Worm (Caenorhabditis elegans) whole organism, L4 larva: ENCODE results near the gene ndub-2.

Experiments
- F10B5.3 ChIP-seq: sonication (generic microtip); optimal IDR thresholded peaks from 2 replicates; lab custom pipeline; 2016; ENCODE audit warnings: mild to moderate bottlenecking, missing genetic modification characterization, missing compliant biosample characterization
- F37D6.2 ChIP-seq: sonication (generic microtip); optimal IDR thresholded peaks from 2 replicates; lab custom pipeline; 2016; ENCODE audit warnings: mild to moderate bottlenecking, missing genetic modification characterization, missing compliant biosample characterization
- F44E2.7 ChIP-seq: fragments of 200-800 bp; sonication (Bioruptor generic); IDR thresholded peaks from 2 replicates; pipeline ENCODE4 v2.1.2; 2022; ENCODE audit warnings: missing genetic modification characterization, missing compliant biosample characterization
- F49E8.2 ChIP-seq: sonication (generic microtip); optimal IDR thresholded peaks from 2 replicates; lab custom pipeline; 2016; ENCODE audit warnings: missing compliant biosample characterization, mild to moderate bottlenecking, missing genetic modification characterization, borderline replicate concordance
- T20F7.1 ChIP-seq: fragments of 200-800 bp; sonication (Bioruptor generic); optimal IDR thresholded peaks from 2 replicates; lab custom pipeline; 2018; ENCODE audit warnings: mild to moderate bottlenecking, missing genetic modification characterization, missing compliant biosample characterization
- Y5F2A.4 ChIP-seq: fragments of 200-800 bp; sonication (Bioruptor generic); optimal IDR thresholded peaks from 2 replicates; lab custom pipeline; 2018; ENCODE audit warnings: mild to moderate bottlenecking, missing genetic modification characterization, missing compliant biosample characterization
- ZK337.2 ChIP-seq: fragments of 200-800 bp; sonication (Bioruptor generic); IDR thresholded peaks from 2 replicates; pipeline ENCODE4 v1.3.6; 2022; ENCODE audit warnings: missing genetic modification reagents, missing genetic modification characterization, missing compliant biosample characterization
- aha-1 ChIP-seq: fragments of 150-350 bp; peaks from one replicate; lab custom pipeline; 2014; ENCODE audit warnings: missing biosample characterization, missing genetic modification characterization
- ama-1 ChIP-seq: fragments of 150-350 bp; optimal IDR thresholded peaks from 2 replicates; lab custom pipeline; 2014; ENCODE audit warnings: inconsistent platforms, mixed read lengths
- arid-1 ChIP-seq: fragments of 200-800 bp; sonication (Bioruptor generic); conservative IDR thresholded peaks from 2 replicates; pipeline ENCODE4 v1.3.6; 2022; ENCODE audit warnings: missing genetic modification reagents, missing genetic modification characterization, missing compliant biosample characterization
- ceh-44 ChIP-seq: fragments of 200-800 bp; sonication (Bioruptor generic); IDR thresholded peaks from 2 replicates; pipeline ENCODE4 v1.3.6; 2022; ENCODE audit warnings: missing genetic modification reagents, missing genetic modification characterization, missing compliant biosample characterization
- daf-19 ChIP-seq: fragments of 200-800 bp; sonication (Bioruptor generic); conservative IDR thresholded peaks from 2 replicates; pipeline ENCODE4 v1.3.6; 2022; ENCODE audit warnings: missing genetic modification characterization, missing compliant biosample characterization
- dmd-6 ChIP-seq: fragments of 200-800 bp; sonication (Bioruptor generic); IDR thresholded peaks from 2 replicates; pipeline ENCODE4 v1.3.6; 2022; ENCODE audit warnings: missing genetic modification reagents, missing genetic modification characterization, missing compliant biosample characterization
- dmd-8 ChIP-seq: fragments of 200-800 bp; sonication (Bioruptor generic); IDR thresholded peaks from 2 replicates; pipeline ENCODE4 v1.3.6; 2022; ENCODE audit warnings: missing genetic modification characterization, missing compliant biosample characterization
- dmd-9 ChIP-seq: fragments of 200-800 bp; sonication (Bioruptor generic); IDR thresholded peaks from 2 replicates; pipeline ENCODE4 v1.3.6; 2022; ENCODE audit warnings: missing genetic modification reagents, missing genetic modification characterization, missing compliant biosample characterization
- dpl-1 ChIP-seq: fragments of 150-350 bp; optimal IDR thresholded peaks from 2 replicates; lab custom pipeline; 2014; ENCODE audit warnings: missing biosample characterization, missing genetic modification reagents, missing genetic modification characterization
- duxl-1 ChIP-seq: sonication (generic microtip); optimal IDR thresholded peaks from 2 replicates; lab custom pipeline; 2016; ENCODE audit warnings: mild to moderate bottlenecking, missing genetic modification characterization, moderate library complexity, missing compliant biosample characterization; ENCODE audit not compliant: poor library complexity
- dve-1 ChIP-seq: sonication (generic microtip); optimal IDR thresholded peaks from 2 replicates; lab custom pipeline; 2017; ENCODE audit warnings: antibody characterized with exemption, mild to moderate bottlenecking, missing genetic modification characterization, missing compliant biosample characterization; ENCODE audit not compliant: insufficient read depth
- egl-27 ChIP-seq: sonication (generic microtip); optimal IDR thresholded peaks from 3 replicates; lab custom pipeline; 2017; ENCODE audit warnings: missing biosample characterization, missing genetic modification reagents, missing genetic modification characterization
- egl-43 ChIP-seq: fragments of 200-800 bp; sonication (Bioruptor generic); IDR thresholded peaks from 2 replicates; pipeline ENCODE4 v1.3.6; 2022; ENCODE audit warnings: missing genetic modification reagents, missing genetic modification characterization, missing compliant biosample characterization
- gei-8 ChIP-seq: fragments of 200-800 bp; sonication (Bioruptor generic); optimal IDR thresholded peaks from 2 replicates; lab custom pipeline; 2018; ENCODE audit warnings: mild to moderate bottlenecking, missing genetic modification characterization, missing compliant biosample characterization
- hlh-11 ChIP-seq: fragments of 200-800 bp; sonication (Bioruptor generic); optimal IDR thresholded peaks from 2 replicates; lab custom pipeline; 2018; ENCODE audit warnings: mild to moderate bottlenecking, missing genetic modification characterization, missing compliant biosample characterization
- lim-7 ChIP-seq: fragments of 200-800 bp; sonication (Bioruptor generic); IDR thresholded peaks from 2 replicates; pipeline ENCODE4 v1.3.6; 2022; ENCODE audit warnings: missing genetic modification characterization, missing compliant biosample characterization
- lin-38 ChIP-seq: fragments of 200-800 bp; sonication (Bioruptor generic); IDR thresholded peaks from 2 replicates; pipeline ENCODE4 v1.3.6; 2022; ENCODE audit warnings: missing genetic modification reagents, missing genetic modification characterization, missing compliant biosample characterization
- lin-39 ChIP-seq: fragments of 150-350 bp; optimal IDR thresholded peaks from 2 replicates; lab custom pipeline; 2014; ENCODE audit warnings: missing biosample characterization, missing genetic modification reagents, missing genetic modification characterization
- lir-3 ChIP-seq: sonication (generic microtip); optimal IDR thresholded peaks from 2 replicates; lab custom pipeline; 2016; ENCODE audit warnings: mild to moderate bottlenecking, missing genetic modification characterization, missing compliant biosample characterization
- lsy-2 ChIP-seq, 2 experiments: fragments of 150-350 bp in 1 of 2; sonication (generic microtip) in 1 of 2; optimal IDR thresholded peaks; 2 replicates each; lab custom pipeline; 2014 to 2017; ENCODE audit warnings: missing biosample characterization in 2 of 2, missing genetic modification characterization in 2 of 2
- mdl-1 ChIP-seq, 2 experiments: fragments of 150-350 bp in 1 of 2; sonication (generic microtip) in 1 of 2; optimal IDR thresholded peaks; 2 replicates each; lab custom pipeline; 2014 to 2017; ENCODE audit warnings: missing biosample characterization in 2 of 2, missing genetic modification characterization in 2 of 2
- mes-2 ChIP-seq: sonication (generic microtip); optimal IDR thresholded peaks from 2 replicates; lab custom pipeline; 2016; ENCODE audit warnings: missing genotype, mild to moderate bottlenecking, missing genetic modification characterization, missing compliant biosample characterization; ENCODE audit not compliant: poor library complexity, severe bottlenecking
- nhr-10 ChIP-seq: fragments of 150-350 bp; optimal IDR thresholded peaks from 2 replicates; lab custom pipeline; 2014; ENCODE audit warnings: missing biosample characterization, missing genetic modification characterization
- nhr-102 ChIP-seq: sonication (generic microtip); optimal IDR thresholded peaks from 2 replicates; lab custom pipeline; 2016; ENCODE audit warnings: mild to moderate bottlenecking, missing genetic modification characterization, moderate library complexity, missing compliant biosample characterization
- nhr-11 ChIP-seq: fragments of 150-350 bp; optimal IDR thresholded peaks from 2 replicates; lab custom pipeline; 2014; ENCODE audit warnings: missing biosample characterization, missing genetic modification characterization
- nhr-237 ChIP-seq: sonication (generic microtip); optimal IDR thresholded peaks from 2 replicates; lab custom pipeline; 2017; ENCODE audit warnings: missing biosample characterization, missing genetic modification characterization
- nhr-76 ChIP-seq: fragments of 150-350 bp; optimal IDR thresholded peaks from 2 replicates; lab custom pipeline; 2014; ENCODE audit warnings: missing biosample characterization, missing genetic modification characterization
- nhr-77 ChIP-seq: fragments of 150-350 bp; optimal IDR thresholded peaks from 2 replicates; lab custom pipeline; 2014; ENCODE audit warnings: missing biosample characterization, missing genetic modification characterization
- php-3 ChIP-seq: fragments of 200-800 bp; sonication (Bioruptor generic); IDR thresholded peaks from 2 replicates; pipeline ENCODE4 v1.3.6; 2022; ENCODE audit warnings: missing genetic modification reagents, missing genetic modification characterization, missing compliant biosample characterization
- saeg-2 ChIP-seq: fragments of 200-800 bp; sonication (Bioruptor generic); IDR thresholded peaks from 2 replicates; pipeline ENCODE4 v1.3.6; 2022; ENCODE audit warnings: missing genetic modification reagents, missing genetic modification characterization, missing compliant biosample characterization
- snpc-1.2 ChIP-seq: fragments of 200-800 bp; sonication (Bioruptor generic); IDR thresholded peaks from 2 replicates; pipeline ENCODE4 v1.3.6; 2022; ENCODE audit warnings: missing genetic modification reagents, missing genetic modification characterization, missing compliant biosample characterization
- tra-1 ChIP-seq: fragments of 200-800 bp; sonication (Bioruptor generic); IDR thresholded peaks from 2 replicates; pipeline ENCODE4 v1.3.6; 2022; ENCODE audit warnings: missing genetic modification reagents, missing genetic modification characterization, missing compliant biosample characterization
- unc-39 ChIP-seq: sonication (generic microtip); optimal IDR thresholded peaks from 2 replicates; lab custom pipeline; 2017; ENCODE audit warnings: missing biosample characterization, missing genetic modification characterization
- unc-62 ChIP-seq, 3 experiments: fragments of 150-350 bp in 1 of 3; sonication (generic microtip); optimal IDR thresholded peaks in 2 of 3; peaks in 1 of 3; 1 replicate in 1 of 3; 2 replicates in 2 of 3; lab custom pipeline; 2014 to 2017; ENCODE audit warnings: missing biosample characterization in 3 of 3, missing genetic modification characterization in 3 of 3, missing genetic modification reagents in 3 of 3, missing genotype in 1 of 3
- zfp-2 ChIP-seq: sonication (generic microtip); optimal IDR thresholded peaks from 2 replicates; lab custom pipeline; 2016; ENCODE audit warnings: mild to moderate bottlenecking, missing genetic modification characterization, missing compliant biosample characterization
- zfp-3 ChIP-seq: fragments of 200-800 bp; sonication (Bioruptor generic); conservative IDR thresholded peaks from 2 replicates; pipeline ENCODE4 v1.3.6; 2022; ENCODE audit warnings: missing genetic modification reagents, missing genetic modification characterization, missing compliant biosample characterization
- ztf-11 ChIP-seq: fragments of 150-350 bp; optimal IDR thresholded peaks from 2 replicates; lab custom pipeline; 2014; ENCODE audit warnings: missing biosample characterization, missing genetic modification characterization

ndub-2 gene

DNA sequence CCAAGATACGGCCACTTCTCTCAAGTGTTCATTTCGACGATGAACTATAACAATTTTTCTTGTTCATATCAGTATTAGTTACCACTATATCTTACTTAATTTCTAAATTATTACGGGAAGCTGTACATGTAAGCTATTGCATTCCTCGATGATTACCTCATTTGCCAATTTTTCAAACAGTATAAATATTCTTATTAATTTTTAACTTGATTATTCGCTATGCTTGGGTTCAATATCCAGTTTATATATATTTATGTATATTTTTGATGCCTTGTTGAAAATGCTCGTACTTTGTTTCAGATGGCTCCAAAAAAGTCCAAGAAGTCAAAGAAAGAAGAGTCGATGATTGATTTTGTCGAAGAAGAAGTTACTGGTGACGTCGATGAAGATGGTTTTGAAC, 1.8 kb upstream of the ndub-2 start, which contains the start of gene F44G4.1:
Gene F44G4.1 (plus strand): TSS at position 301 of the 400 bp plus-strand sequence.
- TF ChIP-seq egl-43 (GFP tag; lab: Robert Waterston, UW) = no peak
- TF ChIP-seq arid-1 (GFP tag; lab: Robert Waterston, UW) = no peak
- TF ChIP-seq zfp-2 = no peak

DNA sequence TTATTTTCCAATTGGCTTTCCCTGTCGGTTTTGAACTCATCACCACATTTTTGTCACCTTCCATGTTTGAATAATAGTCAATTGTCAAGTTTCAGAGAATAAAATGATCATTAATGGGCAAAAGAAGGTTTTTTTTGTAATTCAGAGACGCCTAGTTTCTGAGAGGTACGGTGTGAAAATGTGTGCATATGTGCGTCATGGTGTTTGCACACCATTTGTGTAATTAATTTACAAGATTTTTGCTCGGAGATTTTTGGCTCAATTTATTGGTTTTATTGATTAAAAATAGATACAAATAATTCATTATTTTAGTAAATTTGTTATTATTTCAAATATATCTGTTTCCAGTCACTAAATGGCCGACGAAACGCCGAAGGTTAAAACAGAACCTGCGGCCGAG, 1.3 kb downstream of the ndub-2 start, which contains the start of the genes F44G4.3 and tdp-1:
Gene F44G4.3 (minus strand): TSS at position 184 of the 400 bp plus-strand sequence.
Gene tdp-1 (plus strand): TSS at position 347 of the 400 bp plus-strand sequence.
- TF ChIP-seq mdl-1 (tag; optimal IDR thresholded peaks at IDR 0.05; lab: Kevin White, UChicago) (no peak), dmd-6 (GFP tag; lab: Robert Waterston, UW) (no peak), lim-7 (GFP tag; lab: Robert Waterston, UW) (no peak), zfp-3 (GFP tag; lab: Robert Waterston, UW) (no peak), daf-19 (GFP tag; lab: Robert Waterston, UW) (no peak), nhr-237 (tag; lab: Kevin White, UChicago) (no peak), dmd-8 (GFP tag; lab: Robert Waterston, UW) (no peak), nhr-11 (tag; lab: Kevin White, UChicago) (no peak), dmd-9 (no peak), nhr-77 (tag; lab: Kevin White, UChicago) (no peak), ZK337.2 (GFP tag; lab: Robert Waterston, UW) (no peak), F37D6.2 (no peak), gei-8 (GFP tag; lab: Kevin White, UChicago) (no peak), T20F7.1 (GFP tag; lab: Kevin White, UChicago) (peak; percentile 27), Y5F2A.4 (GFP tag; lab: Kevin White, UChicago) (no peak), nhr-76 (no peak), egl-27 (tag; lab: Kevin White, UChicago) (no peak), unc-62 (GFP tag; optimal IDR thresholded peaks at IDR 0.05 in 1 of 2; lab: Kevin White, UChicago) (peak in 1 of 2 experiments; percentile 37), unc-62 (tag; optimal IDR thresholded peaks at IDR 0.05; lab: Kevin White, UChicago) (no peak), nhr-10 (no peak), ama-1 (lab: Kevin White, UChicago) (no peak), lsy-2 (tag; optimal IDR thresholded peaks at IDR 0.05; lab: Kevin White, UChicago) (peak in 1 of 2 experiments; percentile 93), F49E8.2 (tag; lab: Kevin White, UChicago) (no peak), snpc-1.2 (GFP tag; lab: Robert Waterston, UW) (no peak), duxl-1 (tag; lab: Kevin White, UChicago) (no peak), tra-1 (GFP tag; lab: Robert Waterston, UW) (no peak), mes-2 (tag; lab: Kevin White, UChicago) (peak; percentile 55), lin-39 (tag; lab: Kevin White, UChicago) (no peak), nhr-102 (tag; lab: Kevin White, UChicago) (no peak), php-3 (GFP tag; lab: Robert Waterston, UW) (no peak), lin-38 (GFP tag; lab: Robert Waterston, UW) (no peak), F44E2.7 (no peak), hlh-11 (tag; lab: Kevin White, UChicago) (no peak), dpl-1 (peak; percentile 29), aha-1 (tag; lab: Kevin White, UChicago) (peak; percentile 44)

DNA sequence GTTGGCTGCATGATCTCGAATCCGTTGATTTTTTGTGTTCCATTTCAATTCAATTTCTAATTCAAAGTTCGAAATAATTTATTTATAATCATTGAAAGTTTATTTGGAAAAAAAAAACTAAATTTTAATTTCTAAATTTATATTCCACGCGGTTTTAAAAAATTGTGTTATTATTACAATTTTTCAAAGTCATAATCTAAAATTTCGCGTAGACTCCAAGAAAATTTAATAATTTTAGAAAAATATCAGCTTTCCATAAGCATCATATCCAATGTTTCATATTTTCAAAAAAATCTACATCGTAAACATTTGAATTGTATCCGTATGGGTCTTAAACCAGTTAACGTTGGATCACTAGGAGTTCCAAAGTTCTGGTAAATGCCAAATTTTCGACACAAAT, 4.2 kb downstream of the ndub-2 start, which contains the start of gene F44G4.5:
Gene F44G4.5 (minus strand): TSS at position 101 of the 400 bp plus-strand sequence.
- TF ChIP-seq saeg-2 (no peak), zfp-3 (GFP tag; lab: Robert Waterston, UW) (no peak), dpl-1 (no peak), unc-39 (no peak), F10B5.3 (tag; lab: Kevin White, UChicago) (no peak), dve-1 (tag; lab: Kevin White, UChicago) (no peak), egl-27 (tag; lab: Kevin White, UChicago) (no peak), ceh-44 (no peak), zfp-2 (no peak), lir-3 (no peak), nhr-76 (no peak), daf-19 (GFP tag; lab: Robert Waterston, UW) (no peak), ztf-11 (tag; lab: Kevin White, UChicago) (no peak)
